Worm (Caenorhabditis elegans) whole organism, young adult: Measurements from ENCODE around the gene C16D9.8.

Experiments used
- B0261.1 ChIP-seq: sonication (generic microtip); optimal IDR thresholded peaks from 2 replicates; lab custom pipeline; 2016; ENCODE audit warnings: mild to moderate bottlenecking, missing genetic modification characterization, moderate library complexity, missing compliant biosample characterization
- C06A6.2 ChIP-seq: fragments of 200-800 bp; sonication (Bioruptor generic); conservative IDR thresholded peaks from 2 replicates; pipeline ENCODE4 v1.3.6; 2022; ENCODE audit warnings: missing genetic modification characterization, missing compliant biosample characterization
- C17E4.6 ChIP-seq: fragments of 200-800 bp; sonication (Bioruptor generic); IDR thresholded peaks from 2 replicates; pipeline ENCODE4 v1.3.6; 2022; ENCODE audit warnings: missing genetic modification reagents, missing genetic modification characterization, missing compliant biosample characterization
- F37B4.10 ChIP-seq: fragments of 200-800 bp; sonication (Bioruptor generic); IDR thresholded peaks from 2 replicates; pipeline ENCODE4 v1.3.6; 2022; ENCODE audit warnings: missing genetic modification characterization, missing compliant biosample characterization
- F57A8.1 ChIP-seq: fragments of 200-800 bp; sonication (Bioruptor generic); optimal IDR thresholded peaks from 2 replicates; lab custom pipeline; 2018; ENCODE audit warnings: mild to moderate bottlenecking, missing genetic modification characterization, moderate library complexity, missing compliant biosample characterization
- F57C9.4 ChIP-seq: sonication (generic microtip); optimal IDR thresholded peaks from 2 replicates; lab custom pipeline; 2017; ENCODE audit warnings: mild to moderate bottlenecking, missing genetic modification characterization, missing compliant biosample characterization
- T07F8.4 ChIP-seq: sonication (generic microtip); optimal IDR thresholded peaks from 2 replicates; lab custom pipeline; 2016; ENCODE audit warnings: mild to moderate bottlenecking, missing genetic modification characterization, moderate library complexity, missing compliant biosample characterization
- T26A5.8 ChIP-seq: sonication (generic microtip); optimal IDR thresholded peaks from 2 replicates; lab custom pipeline; 2016; ENCODE audit warnings: missing genetic modification characterization, missing compliant biosample characterization
- Y53G8AR.9 ChIP-seq: fragments of 200-800 bp; sonication (Bioruptor generic); conservative IDR thresholded peaks from 2 replicates; pipeline ENCODE4 v1.3.6; 2022; ENCODE audit warnings: missing genetic modification reagents, missing genetic modification characterization, missing compliant biosample characterization
- Y67H2A.10 ChIP-seq: fragments of 200-800 bp; sonication (Bioruptor generic); conservative IDR thresholded peaks from 2 replicates; pipeline ENCODE4 v1.3.6; 2022; ENCODE audit warnings: missing genetic modification reagents, missing genetic modification characterization, missing compliant biosample characterization
- Y79H2A.3 ChIP-seq: fragments of 200-800 bp; sonication (Bioruptor generic); conservative IDR thresholded peaks from 2 replicates; pipeline ENCODE4 v1.3.6; 2022; ENCODE audit warnings: missing genetic modification reagents, missing genetic modification characterization, missing compliant biosample characterization
- ama-1 ChIP-seq, 3 experiments: fragments of 150-350 bp in 1 of 3; sonication (generic microtip) in 2 of 3; optimal IDR thresholded peaks; 2 replicates each; lab custom pipeline; 2014 to 2018; ENCODE audit warnings: missing biosample characterization in 2 of 3, missing genetic modification characterization in 2 of 3, missing genetic modification reagents in 2 of 3
- athp-1 ChIP-seq: sonication (generic microtip); optimal IDR thresholded peaks from 2 replicates; lab custom pipeline; 2017; ENCODE audit warnings: mild to moderate bottlenecking, missing genetic modification characterization, missing compliant biosample characterization
- attf-6 ChIP-seq: fragments of 200-800 bp; sonication (Bioruptor generic); IDR thresholded peaks from 2 replicates; pipeline ENCODE4 v1.3.6; 2022; ENCODE audit warnings: missing genetic modification reagents, missing genetic modification characterization, missing compliant biosample characterization
- cebp-1 ChIP-seq, 2 experiments: fragments of 200-800 bp in 1 of 2; sonication (Bioruptor generic) in 1 of 2; sonication (generic microtip) in 1 of 2; IDR thresholded peaks in 1 of 2; optimal IDR thresholded peaks in 1 of 2; 2 replicates each; pipeline versions ENCODE4 v1.3.6 to Lab custom; 2017 to 2022; ENCODE audit warnings: missing compliant biosample characterization in 2 of 2, missing genetic modification characterization in 2 of 2, mild to moderate bottlenecking in 1 of 2, missing genetic modification reagents in 1 of 2, moderate library complexity in 1 of 2
- ceh-40 ChIP-seq: fragments of 200-800 bp; sonication (Bioruptor generic); IDR thresholded peaks from 2 replicates; pipeline ENCODE4 v1.3.6; 2022; ENCODE audit warnings: missing genetic modification characterization, missing compliant biosample characterization
- chd-7 ChIP-seq: sonication (generic microtip); optimal IDR thresholded peaks from 2 replicates; lab custom pipeline; 2016; ENCODE audit warnings: mild to moderate bottlenecking, missing genetic modification characterization, moderate library complexity, missing compliant biosample characterization
- dox-1 ChIP-seq: fragments of 200-800 bp; sonication (Bioruptor generic); IDR thresholded peaks from 2 replicates; pipeline ENCODE4 v1.3.6; 2022; ENCODE audit warnings: missing genetic modification reagents, missing genetic modification characterization, missing compliant biosample characterization
- dpff-1 ChIP-seq: sonication (generic microtip); optimal IDR thresholded peaks from 2 replicates; lab custom pipeline; 2017; ENCODE audit warnings: mild to moderate bottlenecking, missing genetic modification characterization, missing compliant biosample characterization
- egl-44 ChIP-seq: fragments of 200-800 bp; sonication (Bioruptor generic); IDR thresholded peaks from 2 replicates; pipeline ENCODE4 v1.3.6; 2022; ENCODE audit warnings: missing genetic modification reagents, missing genetic modification characterization, missing compliant biosample characterization
- ekl-4 ChIP-seq: fragments of 200-800 bp; sonication (Bioruptor generic); IDR thresholded peaks from 2 replicates; pipeline ENCODE4 v1.3.6; 2022; ENCODE audit warnings: missing genetic modification reagents, missing genetic modification characterization, missing compliant biosample characterization
- fkh-3 ChIP-seq: sonication (generic microtip); optimal IDR thresholded peaks from 2 replicates; lab custom pipeline; 2016; ENCODE audit warnings: mild to moderate bottlenecking, missing genetic modification characterization, missing compliant biosample characterization
- him-1 ChIP-seq: sonication (generic microtip); optimal IDR thresholded peaks from 2 replicates; lab custom pipeline; 2016; ENCODE audit warnings: missing genotype, missing genetic modification reagents, missing genetic modification characterization, missing compliant biosample characterization
- hlh-12 ChIP-seq: sonication (generic microtip); optimal IDR thresholded peaks from 2 replicates; lab custom pipeline; 2016; ENCODE audit warnings: missing genetic modification characterization, missing compliant biosample characterization
- hmg-20 ChIP-seq: fragments of 200-800 bp; sonication (Bioruptor generic); IDR thresholded peaks from 2 replicates; pipeline ENCODE4 v1.3.6; 2022; ENCODE audit warnings: missing genetic modification reagents, missing genetic modification characterization, missing compliant biosample characterization
- lin-26 ChIP-seq: fragments of 200-800 bp; sonication (Bioruptor generic); IDR thresholded peaks from 2 replicates; pipeline ENCODE4 v1.3.6; 2022; ENCODE audit warnings: missing genetic modification reagents, missing genetic modification characterization, missing compliant biosample characterization
- lin-35 ChIP-seq, 3 experiments: fragments of 150-350 bp in 2 of 3; sonication (generic microtip) in 1 of 3; optimal IDR thresholded peaks; 2 replicates each; lab custom pipeline; 2014 to 2018; ENCODE audit warnings: missing biosample characterization in 3 of 3, missing genetic modification characterization in 3 of 3, missing genetic modification reagents in 3 of 3
- lsl-1 ChIP-seq: fragments of 200-800 bp; sonication (Bioruptor generic); optimal IDR thresholded peaks from 2 replicates; lab custom pipeline; 2018; ENCODE audit warnings: mild to moderate bottlenecking, missing genetic modification characterization, moderate library complexity, missing compliant biosample characterization
- lsy-27 ChIP-seq: sonication (generic microtip); optimal IDR thresholded peaks from 2 replicates; lab custom pipeline; 2017; ENCODE audit warnings: missing genetic modification characterization, mild to moderate bottlenecking, missing compliant biosample characterization, antibody characterized with exemption, missing genotype, borderline replicate concordance; ENCODE audit not compliant: insufficient read depth
- mes-4 ChIP-seq: sonication (generic microtip); optimal IDR thresholded peaks from 2 replicates; lab custom pipeline; 2016; ENCODE audit warnings: missing genotype, missing genetic modification characterization, missing compliant biosample characterization
- nfya-1 ChIP-seq: sonication (generic microtip); optimal IDR thresholded peaks from 2 replicates; lab custom pipeline; 2017; ENCODE audit warnings: antibody characterized with exemption, missing compliant biosample characterization, missing genetic modification characterization, borderline replicate concordance; ENCODE audit not compliant: insufficient read depth
- nfya-2 ChIP-seq: fragments of 200-800 bp; sonication (Bioruptor generic); IDR thresholded peaks from 2 replicates; pipeline ENCODE4 v1.3.6; 2022; ENCODE audit warnings: missing genetic modification reagents, missing genetic modification characterization, missing compliant biosample characterization
- nhr-120 ChIP-seq: fragments of 200-800 bp; sonication (Bioruptor generic); IDR thresholded peaks from 2 replicates; pipeline ENCODE4 v1.3.6; 2022; ENCODE audit warnings: missing genetic modification characterization, missing compliant biosample characterization
- nhr-179 ChIP-seq: sonication (generic microtip); optimal IDR thresholded peaks from 2 replicates; lab custom pipeline; 2016; ENCODE audit warnings: mild to moderate bottlenecking, missing genetic modification characterization, missing compliant biosample characterization
- nhr-90 ChIP-seq: sonication (generic microtip); optimal IDR thresholded peaks from 2 replicates; lab custom pipeline; 2016; ENCODE audit warnings: missing genotype, mild to moderate bottlenecking, missing genetic modification characterization, missing compliant biosample characterization
- pbrm-1 ChIP-seq: fragments of 200-800 bp; sonication (Bioruptor generic); IDR thresholded peaks from 2 replicates; pipeline ENCODE4 v1.3.6; 2022; ENCODE audit warnings: missing genetic modification reagents, missing genetic modification characterization, missing compliant biosample characterization
- pha-4 ChIP-seq: fragments of 150-350 bp; sonication (generic microtip); optimal IDR thresholded peaks from 2 replicates; lab custom pipeline; 2014; ENCODE audit warnings: missing biosample characterization, missing genetic modification reagents, missing genetic modification characterization
- rec-8 ChIP-seq, 2 experiments: sonication (generic microtip); optimal IDR thresholded peaks; 2 replicates each; lab custom pipeline; 2016; ENCODE audit warnings: mild to moderate bottlenecking in 2 of 2, missing genetic modification characterization in 2 of 2, missing genetic modification reagents in 2 of 2, missing genotype in 2 of 2, missing biosample characterization in 1 of 2, missing compliant biosample characterization in 1 of 2, moderate library complexity in 1 of 2
- rpc-1 ChIP-seq, 2 experiments: fragments of 150-350 bp in 1 of 2; sonication (generic microtip) in 1 of 2; optimal IDR thresholded peaks; 2 replicates each; lab custom pipeline; 2014 to 2018; ENCODE audit warnings: missing biosample characterization in 1 of 2, missing genetic modification characterization in 1 of 2, missing genetic modification reagents in 1 of 2, missing genotype in 1 of 2
- sea-2 ChIP-seq: fragments of 200-800 bp; sonication (Bioruptor generic); IDR thresholded peaks from 2 replicates; pipeline ENCODE4 v1.3.6; 2022; ENCODE audit warnings: missing genetic modification characterization, missing compliant biosample characterization
- snpc-1.3 ChIP-seq: sonication (generic microtip); optimal IDR thresholded peaks from 2 replicates; lab custom pipeline; 2017; ENCODE audit warnings: missing genetic modification characterization, mild to moderate bottlenecking, missing compliant biosample characterization, antibody characterized with exemption, moderate library complexity, missing genotype, missing genetic modification reagents; ENCODE audit not compliant: insufficient read depth
- snpc-3.4 ChIP-seq: sonication (generic microtip); optimal IDR thresholded peaks from 2 replicates; lab custom pipeline; 2017; ENCODE audit warnings: missing genetic modification characterization, mild to moderate bottlenecking, missing compliant biosample characterization, antibody characterized with exemption, moderate library complexity, missing genotype, missing genetic modification reagents
- tbp1 ChIP-seq: fragments of 200-800 bp; sonication (Bioruptor generic); optimal IDR thresholded peaks from 2 replicates; lab custom pipeline; 2018; ENCODE audit warnings: mild to moderate bottlenecking, missing genetic modification characterization, missing compliant biosample characterization
- tbx-9 ChIP-seq: sonication (generic microtip); optimal IDR thresholded peaks from 2 replicates; lab custom pipeline; 2016; ENCODE audit warnings: borderline replicate concordance, missing genetic modification characterization, inconsistent platforms, missing compliant biosample characterization
- unc-130 ChIP-seq: sonication (generic microtip); optimal IDR thresholded peaks from 2 replicates; lab custom pipeline; 2016; ENCODE audit warnings: missing genetic modification reagents, missing genetic modification characterization, missing compliant biosample characterization
- unc-62 ChIP-seq: fragments of 150-350 bp; optimal IDR thresholded peaks from 2 replicates; lab custom pipeline; 2014; ENCODE audit warnings: missing biosample characterization, missing genetic modification reagents, missing genetic modification characterization

Gene C16D9.8

ce11 chrV:8228712-8229119, 34.6 kb downstream of the C16D9.8 start (continued):
- TF ChIP-seq B0261.1 (tag; lab: Kevin White, UChicago): peak; percentile 59
- no peak for TF ChIP-seq Y67H2A.10 (GFP tag; lab: Robert Waterston, UW)
- TF ChIP-seq T07F8.4 (tag; lab: Kevin White, UChicago): peak; percentile 20
- 0 out of 2 replicates have a peak, but pooled peaks have one; percentile 65 for TF ChIP-seq Y79H2A.3 (GFP tag; lab: Robert Waterston, UW)
- peak; percentile 86 for TF ChIP-seq Y53G8AR.9 (GFP tag; lab: Robert Waterston, UW)
- TF ChIP-seq hlh-12: no peak
- TF ChIP-seq athp-1 (tag; lab: Kevin White, UChicago): peak; percentile 40
- TF ChIP-seq snpc-3.4 (tag; lab: Kevin White, UChicago): peak; percentile 99
- TF ChIP-seq lin-26 (GFP tag; lab: Robert Waterston, UW): peak; percentile 59; the same call in 1 of the 2 replicates
- peak; percentile 14 for TF ChIP-seq rpc-1 (optimal IDR thresholded peaks at IDR 0.05; lab: Kevin White, UChicago)
- peak; percentile 23 for TF ChIP-seq rpc-1 (tag; optimal IDR thresholded peaks at IDR 0.05; lab: Kevin White, UChicago)
- TF ChIP-seq T26A5.8 (tag; lab: Kevin White, UChicago): no peak
- TF ChIP-seq nhr-179 (tag; lab: Kevin White, UChicago): no peak
- TF ChIP-seq nfya-2 (GFP tag; lab: Robert Waterston, UW): no peak
- TF ChIP-seq nhr-120 (GFP tag; lab: Robert Waterston, UW): no peak
- TF ChIP-seq dox-1: peak; percentile 96
- peak; percentile 83 for TF ChIP-seq lsl-1 (GFP tag; lab: Kevin White, UChicago)
- peak; percentile 74 for TF ChIP-seq C06A6.2 (GFP tag; lab: Robert Waterston, UW)
- peak; percentile 31 for TF ChIP-seq lsy-27 (tag; lab: Kevin White, UChicago)
- no peak for TF ChIP-seq dpff-1 (tag; lab: Kevin White, UChicago)
- peak; percentile 94 for TF ChIP-seq ekl-4 (GFP tag; lab: Robert Waterston, UW)
- peak; percentile 83 for TF ChIP-seq C17E4.6 (GFP tag; lab: Robert Waterston, UW)
- TF ChIP-seq nhr-90 (tag; lab: Kevin White, UChicago): peak; percentile 49
- no peak for TF ChIP-seq F57C9.4 (tag; lab: Kevin White, UChicago)
- no peak for TF ChIP-seq ceh-40 (GFP tag; lab: Robert Waterston, UW)
- no peak for TF ChIP-seq unc-62
- TF ChIP-seq unc-130 (GFP tag; lab: Kevin White, UChicago): peak; percentile 62
- TF ChIP-seq rec-8 (tag; optimal IDR thresholded peaks at IDR 0.05; lab: Kevin White, UChicago): peak in 1 of 2 experiments; percentile 83
- peak; percentile 74 for TF ChIP-seq chd-7 (tag; lab: Kevin White, UChicago)
- no peak for TF ChIP-seq F37B4.10 (GFP tag; lab: Robert Waterston, UW)
- peak; percentile 94 for TF ChIP-seq attf-6 (GFP tag; lab: Robert Waterston, UW)
- 0 out of 2 replicates have a peak, but pooled peaks have one; percentile 20 for TF ChIP-seq cebp-1 (GFP tag; IDR thresholded peaks at IDR 0.05; lab: Robert Waterston, UW)
- TF ChIP-seq cebp-1 (tag; optimal IDR thresholded peaks at IDR 0.05; lab: Kevin White, UChicago): no peak
- peak; percentile 36 for TF ChIP-seq mes-4 (tag; lab: Kevin White, UChicago)
- TF ChIP-seq snpc-1.3 (tag; lab: Kevin White, UChicago): peak; percentile 98
- TF ChIP-seq hmg-20: peak; percentile 84
- TF ChIP-seq nfya-1 (tag; lab: Kevin White, UChicago): no peak
- peak; percentile 100 for TF ChIP-seq pbrm-1 (GFP tag; lab: Robert Waterston, UW)
- peak in 2 of 3 experiments; percentile 31 to 75 for TF ChIP-seq lin-35 (GFP tag; optimal IDR thresholded peaks at IDR 0.05; lab: Kevin White, UChicago)
- TF ChIP-seq fkh-3 (tag; lab: Kevin White, UChicago): peak; percentile 54
- TF ChIP-seq tbp1: peak; percentile 84
- TF ChIP-seq him-1 (tag; lab: Kevin White, UChicago): peak; percentile 99
- no peak for TF ChIP-seq tbx-9 (tag; lab: Kevin White, UChicago)
- no peak for TF ChIP-seq F57A8.1
- no peak for TF ChIP-seq pha-4 (tag; lab: Kevin White, UChicago)
- TF ChIP-seq egl-44 (GFP tag; lab: Robert Waterston, UW): 0 out of 2 replicates have a peak, but pooled peaks have one; percentile 38
- TF ChIP-seq ama-1 (optimal IDR thresholded peaks at IDR 0.05; lab: Kevin White, UChicago): peak; percentile 91
- peak in 1 of 2 experiments; percentile 35 for TF ChIP-seq ama-1 (GFP tag; optimal IDR thresholded peaks at IDR 0.05; lab: Kevin White, UChicago)
- TF ChIP-seq sea-2: no peak
